Worm (Caenorhabditis elegans): Measurements from ENCODE around the gene H20E11.1.

- no peak for TF ChIP-seq tra-4 (tag; optimal IDR thresholded peaks at IDR 0.05)
- TF ChIP-seq ama-1 (optimal IDR thresholded peaks at IDR 0.05): no peak
- no peak for TF ChIP-seq B0310.2 (tag; optimal IDR thresholded peaks at IDR 0.05)
- no peak for TF ChIP-seq scrt-1 (GFP tag; IDR thresholded peaks at IDR 0.05)
- TF ChIP-seq aly-1 (tag; optimal IDR thresholded peaks at IDR 0.05): no peak
- no peak for TF ChIP-seq ceh-36 (tag; optimal IDR thresholded peaks at IDR 0.05)
- TF ChIP-seq tbx-37 (GFP tag; conservative IDR thresholded peaks at IDR 0.05): no peak
- no peak for TF ChIP-seq hnd-1 (tag; optimal IDR thresholded peaks at IDR 0.05)
- TF ChIP-seq hmbx-1 (tag; optimal IDR thresholded peaks at IDR 0.05): no peak
- TF ChIP-seq ceh-13 (GFP tag; optimal IDR thresholded peaks at IDR 0.05): no peak
- TF ChIP-seq F13C5.2 (tag; optimal IDR thresholded peaks at IDR 0.05): no peak
Observed at ce11 chrIV:6793310-6793966, 36.5 kb upstream of the H20E11.1 start.

Data from whole organism, early embryonic.